Fruit fly (Drosophila melanogaster) whole organism, embryonic: ENCODE measurements around the gene fru.

ENCODE experiments used
- Adf1 ChIP-seq: fragments of 200-800 bp; sonication (Bioruptor generic); IDR thresholded peaks from 2 replicates; pipeline ENCODE4 v1.3.6; 2022; ENCODE audit warnings: missing biosample characterization, missing genetic modification characterization
- Asciz ChIP-seq: fragments of 200-800 bp; sonication (Bioruptor generic); optimal IDR thresholded peaks from 2 replicates; lab custom pipeline; 2017; ENCODE audit warnings: missing biosample characterization, mild to moderate bottlenecking, missing genetic modification characterization, missing genetic modification reagents
- B-H1 ChIP-seq: fragments of 200-800 bp; sonication (Bioruptor generic); IDR thresholded peaks from 3 replicates; pipeline ENCODE4 v1.3.6; 2022; ENCODE audit warnings: missing biosample characterization, missing genetic modification characterization
- C15 ChIP-seq: fragments of 200-800 bp; sonication (Bioruptor generic); IDR thresholded peaks from 3 replicates; pipeline ENCODE4 v1.3.6; 2022; ENCODE audit warnings: missing biosample characterization, missing genetic modification characterization
- CG12219 ChIP-seq: fragments of 200-800 bp; sonication (Bioruptor generic); optimal IDR thresholded peaks from 3 replicates; lab custom pipeline; 2018; ENCODE audit warnings: missing biosample characterization, mild to moderate bottlenecking, missing genetic modification characterization
- CG12299 ChIP-seq: fragments of 200-800 bp; sonication (Bioruptor generic); optimal IDR thresholded peaks from 2 replicates; lab custom pipeline; 2018; ENCODE audit warnings: missing biosample characterization, mild to moderate bottlenecking, missing genetic modification characterization
- CG12744 ChIP-seq: fragments of 200-800 bp; sonication (Bioruptor generic); optimal IDR thresholded peaks from 2 replicates; lab custom pipeline; 2016; ENCODE audit warnings: missing biosample characterization, missing genetic modification characterization
- CG13287 ChIP-seq: fragments of 200-800 bp; sonication (Bioruptor generic); IDR thresholded peaks from 2 replicates; pipeline ENCODE4 v1.3.6; 2022; ENCODE audit warnings: missing biosample characterization, missing genetic modification characterization; ENCODE audit not compliant: partially characterized antibody
- CG13624 ChIP-seq: fragments of 200-800 bp; sonication (Bioruptor generic); optimal IDR thresholded peaks from 2 replicates; lab custom pipeline; 2016; ENCODE audit warnings: missing biosample characterization, missing genetic modification characterization
- CG14965 ChIP-seq: fragments of 200-800 bp; sonication (Bioruptor generic); optimal IDR thresholded peaks from 2 replicates; lab custom pipeline; 2016; ENCODE audit warnings: missing biosample characterization, missing genetic modification characterization, borderline replicate concordance
- CG15601 ChIP-seq: fragments of 200-800 bp; sonication (Bioruptor generic); optimal IDR thresholded peaks from 3 replicates; lab custom pipeline; 2019; ENCODE audit warnings: missing biosample characterization, mild to moderate bottlenecking, missing genetic modification characterization, moderate library complexity
- CG17328 ChIP-seq: fragments of 200-800 bp; sonication (Bioruptor generic); IDR thresholded peaks from 2 replicates; pipeline ENCODE4 v1.3.6; 2022; ENCODE audit warnings: missing biosample characterization, missing genetic modification characterization
- CG18599 ChIP-seq: fragments of 200-800 bp; sonication (Bioruptor generic); optimal IDR thresholded peaks from 3 replicates; lab custom pipeline; 2017; ENCODE audit warnings: missing biosample characterization, missing genetic modification characterization, mild to moderate bottlenecking, moderate library complexity, missing genetic modification reagents
- CG2889 ChIP-seq: fragments of 200-800 bp; sonication (Bioruptor generic); IDR thresholded peaks from 3 replicates; pipeline ENCODE4 v1.3.6; 2022; ENCODE audit warnings: missing biosample characterization, missing genetic modification characterization
- CG31441 ChIP-seq: fragments of 200-800 bp; sonication (Bioruptor generic); IDR thresholded peaks from 2 replicates; pipeline ENCODE4 v1.3.6; 2022; ENCODE audit warnings: missing biosample characterization, missing genetic modification characterization
- CG5245 ChIP-seq: fragments of 200-800 bp; sonication (Bioruptor generic); optimal IDR thresholded peaks from 3 replicates; lab custom pipeline; 2016; ENCODE audit warnings: missing biosample characterization, missing genetic modification characterization
- CG6254 ChIP-seq: fragments of 200-800 bp; sonication (Bioruptor generic); optimal IDR thresholded peaks from 3 replicates; lab custom pipeline; 2017; ENCODE audit warnings: mild to moderate bottlenecking, missing biosample characterization, missing genetic modification reagents, missing genetic modification characterization
- CG8281 ChIP-seq: fragments of 200-800 bp; sonication (Bioruptor generic); optimal IDR thresholded peaks from 2 replicates; lab custom pipeline; 2018; ENCODE audit warnings: missing biosample characterization, mild to moderate bottlenecking, missing genetic modification characterization, moderate library complexity
- CrebB ChIP-seq: fragments of 200-800 bp; sonication (Bioruptor generic); optimal IDR thresholded peaks from 3 replicates; lab custom pipeline; 2018; ENCODE audit warnings: missing biosample characterization, mild to moderate bottlenecking, missing genetic modification characterization
- D ChIP-seq, 2 experiments: fragments of 200-800 bp in 1 of 2; fragments of >200 bp in 1 of 2; sonication (Bioruptor generic) in 1 of 2; optimal IDR thresholded peaks; 2 replicates in 1 of 2; 3 replicates in 1 of 2; lab custom pipeline; 2017; ENCODE audit warnings: mild to moderate bottlenecking in 1 of 2, missing biosample characterization in 1 of 2, missing genetic modification characterization in 1 of 2, missing genetic modification reagents in 1 of 2
- E2f2 ChIP-seq: fragments of 200-800 bp; sonication (Bioruptor generic); IDR thresholded peaks from 2 replicates; pipeline ENCODE4 v1.3.6; 2022; ENCODE audit warnings: missing biosample characterization, missing genetic modification characterization
- Ets65A ChIP-seq: fragments of 200-800 bp; sonication (Bioruptor generic); peaks from one replicate; lab custom pipeline; 2016; ENCODE audit warnings: missing biosample characterization, missing genetic modification characterization
- Fer1 ChIP-seq: fragments of 200-800 bp; sonication (Bioruptor generic); optimal IDR thresholded peaks from 2 replicates; lab custom pipeline; 2017; ENCODE audit warnings: missing biosample characterization, mild to moderate bottlenecking, missing genetic modification characterization
- GATAe ChIP-seq: fragments of 200-800 bp; sonication (Bioruptor generic); conservative IDR thresholded peaks from 2 replicates; pipeline ENCODE4 v1.3.6; 2022; ENCODE audit warnings: missing biosample characterization, missing genetic modification characterization
- Hmr ChIP-seq: fragments of 200-800 bp; sonication (Bioruptor generic); optimal IDR thresholded peaks from 3 replicates; lab custom pipeline; 2017; ENCODE audit warnings: mild to moderate bottlenecking, missing biosample characterization, missing genetic modification reagents, missing genetic modification characterization
- Hr51 ChIP-seq, 2 experiments: fragments of 200-800 bp; sonication (Bioruptor generic); optimal IDR thresholded peaks; 2 replicates in 1 of 2; 3 replicates in 1 of 2; lab custom pipeline; 2016 to 2018; ENCODE audit warnings: missing biosample characterization in 2 of 2, missing genetic modification characterization in 2 of 2, mild to moderate bottlenecking in 1 of 2, moderate library complexity in 1 of 2
- Hsf ChIP-seq: fragments of 200-800 bp; sonication (Bioruptor generic); optimal IDR thresholded peaks from 3 replicates; lab custom pipeline; 2016; ENCODE audit warnings: missing biosample characterization, missing genetic modification characterization
- MTF-1 ChIP-seq: fragments of 200-800 bp; sonication (Bioruptor generic); optimal IDR thresholded peaks from 2 replicates; lab custom pipeline; 2018; ENCODE audit warnings: missing biosample characterization, mild to moderate bottlenecking, missing genetic modification characterization, borderline replicate concordance
- Side ChIP-seq: fragments of 200-800 bp; sonication (Bioruptor generic); optimal IDR thresholded peaks from 2 replicates; lab custom pipeline; 2016; ENCODE audit warnings: missing biosample characterization, missing genetic modification characterization
- Six4 ChIP-seq: fragments of 200-800 bp; sonication (Bioruptor generic); optimal IDR thresholded peaks from 2 replicates; lab custom pipeline; 2016; ENCODE audit warnings: missing biosample characterization, missing genetic modification characterization
- Sry-δ ChIP-seq: fragments of 200-800 bp; sonication (Bioruptor generic); optimal IDR thresholded peaks from 2 replicates; lab custom pipeline; 2016; ENCODE audit warnings: missing biosample characterization, missing genetic modification characterization
- Trl ChIP-seq, 3 experiments: fragments of >200 bp in 2 of 3; fragments of 200-800 bp in 1 of 3; sonication (Bioruptor generic) in 1 of 3; optimal IDR thresholded peaks; 2 replicates in 1 of 3; 3 replicates in 2 of 3; lab custom pipeline; 2016 to 2017; ENCODE audit warnings: missing biosample characterization in 1 of 3, missing genetic modification characterization in 1 of 3
- Xbp1 ChIP-seq: fragments of 200-800 bp; sonication (Bioruptor generic); optimal IDR thresholded peaks from 3 replicates; lab custom pipeline; 2016; ENCODE audit warnings: missing biosample characterization, mild to moderate bottlenecking, missing genetic modification characterization
- ash1 ChIP-seq: fragments of 200-800 bp; sonication (Bioruptor generic); optimal IDR thresholded peaks from 2 replicates; lab custom pipeline; 2018; ENCODE audit warnings: missing biosample characterization, mild to moderate bottlenecking, missing genetic modification characterization
- corto ChIP-seq: fragments of 200-800 bp; sonication (Bioruptor generic); optimal IDR thresholded peaks from 2 replicates; lab custom pipeline; 2016; ENCODE audit warnings: missing biosample characterization, mild to moderate bottlenecking, missing genetic modification characterization, moderate library complexity
- dati ChIP-seq: fragments of 200-800 bp; sonication (Bioruptor generic); IDR thresholded peaks from 2 replicates; pipeline ENCODE4 v1.3.6; 2022; ENCODE audit warnings: missing biosample characterization, missing genetic modification characterization
- dimm ChIP-seq: fragments of 200-800 bp; sonication (Bioruptor generic); IDR thresholded peaks from 2 replicates; pipeline ENCODE4 v1.3.6; 2022; ENCODE audit warnings: missing biosample characterization, missing genetic modification characterization
- jing ChIP-seq: fragments of 200-800 bp; sonication (Bioruptor generic); optimal IDR thresholded peaks from 2 replicates; lab custom pipeline; 2018; ENCODE audit warnings: missing biosample characterization, mild to moderate bottlenecking, missing genetic modification characterization
- kay ChIP-seq: fragments of 200-800 bp; sonication (Bioruptor generic); optimal IDR thresholded peaks from 2 replicates; lab custom pipeline; 2016; ENCODE audit warnings: missing biosample characterization, missing genetic modification characterization
- lbe ChIP-seq: fragments of 200-800 bp; sonication (Bioruptor generic); optimal IDR thresholded peaks from 2 replicates; lab custom pipeline; 2016; ENCODE audit warnings: missing biosample characterization, mild to moderate bottlenecking, missing genetic modification characterization
- nerfin-1 ChIP-seq: fragments of 200-800 bp; sonication (Bioruptor generic); optimal IDR thresholded peaks from 3 replicates; lab custom pipeline; 2019; ENCODE audit warnings: missing biosample characterization, mild to moderate bottlenecking, missing genetic modification characterization, moderate library complexity
- pb ChIP-seq: fragments of 200-800 bp; sonication (Bioruptor generic); optimal IDR thresholded peaks from 3 replicates; lab custom pipeline; 2016; ENCODE audit warnings: missing biosample characterization, missing genetic modification characterization
- peb ChIP-seq: fragments of 200-800 bp; sonication (Bioruptor generic); IDR thresholded peaks from 2 replicates; pipeline ENCODE4 v1.3.6; 2022; ENCODE audit warnings: missing biosample characterization, missing genetic modification characterization
- run ChIP-seq: fragments of 200-800 bp; sonication (Bioruptor generic); optimal IDR thresholded peaks from 3 replicates; lab custom pipeline; 2018; ENCODE audit warnings: missing biosample characterization, mild to moderate bottlenecking, missing genetic modification characterization
- seq ChIP-seq: fragments of 200-800 bp; sonication (Bioruptor generic); IDR thresholded peaks from 2 replicates; pipeline ENCODE4 v1.3.6; 2022; ENCODE audit warnings: missing biosample characterization, missing genetic modification characterization
- sob ChIP-seq: fragments of 200-800 bp; sonication (Bioruptor generic); IDR thresholded peaks from 2 replicates; pipeline ENCODE4 v1.3.6; 2022; ENCODE audit warnings: missing biosample characterization, missing genetic modification characterization
- sug ChIP-seq: fragments of 200-800 bp; optimal IDR thresholded peaks from 2 replicates; lab custom pipeline; 2019; ENCODE audit warnings: missing biosample characterization, mild to moderate bottlenecking, missing genetic modification characterization, moderate library complexity
- trem ChIP-seq: fragments of 200-800 bp; optimal IDR thresholded peaks from 3 replicates; lab custom pipeline; 2019; ENCODE audit warnings: missing biosample characterization, mild to moderate bottlenecking, missing genetic modification characterization, moderate library complexity
- wdn ChIP-seq: fragments of 200-800 bp; sonication (Bioruptor generic); IDR thresholded peaks from 2 replicates; pipeline ENCODE4 v1.3.6; 2022; ENCODE audit warnings: missing biosample characterization, missing genetic modification characterization
- zfh2 ChIP-seq: fragments of 200-800 bp; sonication (Bioruptor generic); optimal IDR thresholded peaks from 2 replicates; lab custom pipeline; 2016; ENCODE audit warnings: missing biosample characterization, missing genetic modification characterization

The fru gene

DNA sequence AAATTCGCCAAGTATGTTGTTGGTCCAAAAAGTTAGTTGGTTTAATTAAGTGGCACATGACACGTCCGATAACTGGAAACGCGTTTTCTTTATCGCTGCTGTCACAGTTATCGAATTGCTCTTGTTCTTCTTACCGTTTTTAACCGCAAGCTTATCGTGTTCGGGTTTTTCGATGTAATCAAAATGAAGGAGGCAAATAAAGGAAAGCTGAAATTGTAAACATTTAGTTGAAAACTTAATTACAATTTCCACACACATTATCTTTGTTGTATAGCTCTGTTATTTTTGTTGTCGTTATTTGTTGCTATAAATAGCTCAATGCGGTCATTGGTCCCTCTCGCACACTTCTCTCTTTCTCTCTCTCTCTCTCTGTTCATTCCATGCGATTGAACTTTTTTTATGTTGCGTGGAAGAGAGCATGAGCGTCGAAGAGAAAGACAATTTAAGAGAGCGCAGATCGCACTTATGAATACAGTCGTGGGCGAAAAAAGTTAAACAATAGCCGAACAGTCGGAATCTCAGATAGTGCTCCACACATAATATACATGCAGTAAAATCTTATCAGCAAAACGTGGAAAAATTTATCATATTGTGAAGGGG is 40.0 kb upstream of the fru start (continued):
- no peak for TF ChIP-seq corto (GFP tag; lab: Kevin White, UChicago)
- TF ChIP-seq CG13287 (GFP tag; lab: Robert Waterston, UW): peak; percentile 50; the same call in 1 of the 2 replicates
- no peak for TF ChIP-seq CG13624 (GFP tag; lab: Kevin White, UChicago)
- peak; percentile 27 for TF ChIP-seq CrebB (tag; lab: Kevin White, UChicago)
- TF ChIP-seq Xbp1 (GFP tag; lab: Kevin White, UChicago): peak; percentile 12
- no peak for TF ChIP-seq dati (GFP tag; lab: Robert Waterston, UW)
- no peak for TF ChIP-seq wdn (GFP tag; lab: Robert Waterston, UW)
- no peak for TF ChIP-seq Hsf (GFP tag; lab: Kevin White, UChicago)
- no peak for TF ChIP-seq sob
- no peak for TF ChIP-seq jing
- no peak for TF ChIP-seq CG18599 (GFP tag; lab: Kevin White, UChicago)
- TF ChIP-seq CG12744 (GFP tag; lab: Kevin White, UChicago): no peak
- no peak for TF ChIP-seq Sry-δ (GFP tag; lab: Kevin White, UChicago)
- no peak for TF ChIP-seq Side (GFP tag; lab: Kevin White, UChicago)
- TF ChIP-seq Six4 (GFP tag; lab: Kevin White, UChicago): no peak
- TF ChIP-seq C15: no peak
- TF ChIP-seq nerfin-1: no peak
- TF ChIP-seq seq: no peak
- TF ChIP-seq dimm: no peak
- no peak for TF ChIP-seq E2f2 (GFP tag; lab: Robert Waterston, UW)
- TF ChIP-seq peb: no peak
- TF ChIP-seq CG14965 (GFP tag; lab: Kevin White, UChicago): no peak
- no peak for TF ChIP-seq D (optimal IDR thresholded peaks at IDR 0.05; lab: Kevin White, UChicago)
- TF ChIP-seq D (GFP tag; optimal IDR thresholded peaks at IDR 0.05; lab: Kevin White, UChicago): no peak
- TF ChIP-seq sug: no peak
- no peak for TF ChIP-seq kay (GFP tag; lab: Kevin White, UChicago)
- no peak for TF ChIP-seq pb (GFP tag; lab: Kevin White, UChicago)
- TF ChIP-seq Ets65A (GFP tag; lab: Kevin White, UChicago): no peak
- TF ChIP-seq zfh2 (GFP tag; lab: Kevin White, UChicago): no peak
- TF ChIP-seq MTF-1 (GFP tag; lab: Kevin White, UChicago): peak; percentile 33
- TF ChIP-seq Asciz (GFP tag; lab: Kevin White, UChicago): peak; percentile 23
- no peak for TF ChIP-seq B-H1
- peak; percentile 16 for TF ChIP-seq CG5245 (GFP tag; lab: Kevin White, UChicago)
- no peak for TF ChIP-seq GATAe (GFP tag; lab: Robert Waterston, UW)
- TF ChIP-seq Adf1 (GFP tag; lab: Robert Waterston, UW): peak; percentile 27; the same call in 1 of the 2 replicates
- TF ChIP-seq Trl (optimal IDR thresholded peaks at IDR 0.05; lab: Kevin White, UChicago): peak; percentile 90 to 97
- no peak for TF ChIP-seq Trl (GFP tag; optimal IDR thresholded peaks at IDR 0.05; lab: Kevin White, UChicago)
- no peak for TF ChIP-seq ash1 (GFP tag; lab: Kevin White, UChicago)
- no peak for TF ChIP-seq CG17328 (GFP tag; lab: Robert Waterston, UW)
- peak; percentile 2 for TF ChIP-seq trem (tag; lab: Kevin White, UChicago)
- peak; percentile 28 for TF ChIP-seq CG15601 (tag; lab: Kevin White, UChicago)
- TF ChIP-seq Hmr (GFP tag; lab: Kevin White, UChicago): no peak
- TF ChIP-seq CG6254 (GFP tag; lab: Kevin White, UChicago): no peak
- TF ChIP-seq Hr51 (GFP tag; optimal IDR thresholded peaks at IDR 0.05; lab: Kevin White, UChicago): no peak
- TF ChIP-seq Fer1 (GFP tag; lab: Kevin White, UChicago): no peak
- TF ChIP-seq CG12219 (GFP tag; lab: Kevin White, UChicago): no peak
- no peak for TF ChIP-seq CG12299
- no peak for TF ChIP-seq CG31441 (GFP tag; lab: Robert Waterston, UW)
- TF ChIP-seq CG2889 (GFP tag; lab: Robert Waterston, UW): no peak
- TF ChIP-seq lbe (GFP tag; lab: Kevin White, UChicago): no peak
- no peak for TF ChIP-seq CG8281
- TF ChIP-seq run (tag; lab: Kevin White, UChicago): peak; percentile 78
